Fruit fly (Drosophila melanogaster): Measurements from ENCODE around the gene CG7295.

dm6 chr2L:1823231-1823630, 46.4 kb upstream of the CG7295 start, which contains the start of gene CG31933:
- no peak for TF ChIP-seq Myc (optimal IDR thresholded peaks at IDR 0.05)
- no peak for TF ChIP-seq psq (optimal IDR thresholded peaks at IDR 0.05)
- no peak for TF ChIP-seq insv (optimal IDR thresholded peaks at IDR 0.05)
- TF ChIP-seq Sin3A (optimal IDR thresholded peaks at IDR 0.05), result no peak
- no peak for TF ChIP-seq h (optimal IDR thresholded peaks at IDR 0.05)
